Fruit fly (Drosophila melanogaster): ENCODE results near the gene cmpy.

DNA sequence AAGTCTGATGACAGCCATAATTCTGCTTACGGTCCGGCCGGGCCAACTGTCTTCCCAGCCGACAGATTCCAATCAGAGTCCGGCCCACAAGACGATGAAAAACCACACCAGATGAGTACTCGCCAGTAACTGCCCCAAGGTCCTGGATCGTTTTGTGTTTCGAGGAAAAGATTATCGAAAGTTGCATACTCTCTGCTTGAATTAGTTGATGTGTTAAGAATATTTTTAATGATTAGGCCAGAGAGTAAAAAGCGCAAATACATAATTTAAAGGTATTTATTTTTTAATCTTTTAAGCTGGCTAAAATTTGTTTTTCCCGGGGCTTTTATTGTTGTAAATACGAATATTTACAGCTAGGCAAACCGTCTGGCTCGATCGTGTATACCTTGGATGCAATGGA lies 46.6 kb downstream of the cmpy start:
- TF ChIP-seq CG8478 (optimal IDR thresholded peaks at IDR 0.05) (no peak), CTCF (optimal IDR thresholded peaks at IDR 0.05) (no peak)

Measured in S2 (cell line).